Fruit fly (Drosophila melanogaster): ENCODE measurements around the gene CG42359.
A peak's percentile ranks its signal among the peaks of the same experiment; 100 is the strongest.

Gene CG42359

DNA sequence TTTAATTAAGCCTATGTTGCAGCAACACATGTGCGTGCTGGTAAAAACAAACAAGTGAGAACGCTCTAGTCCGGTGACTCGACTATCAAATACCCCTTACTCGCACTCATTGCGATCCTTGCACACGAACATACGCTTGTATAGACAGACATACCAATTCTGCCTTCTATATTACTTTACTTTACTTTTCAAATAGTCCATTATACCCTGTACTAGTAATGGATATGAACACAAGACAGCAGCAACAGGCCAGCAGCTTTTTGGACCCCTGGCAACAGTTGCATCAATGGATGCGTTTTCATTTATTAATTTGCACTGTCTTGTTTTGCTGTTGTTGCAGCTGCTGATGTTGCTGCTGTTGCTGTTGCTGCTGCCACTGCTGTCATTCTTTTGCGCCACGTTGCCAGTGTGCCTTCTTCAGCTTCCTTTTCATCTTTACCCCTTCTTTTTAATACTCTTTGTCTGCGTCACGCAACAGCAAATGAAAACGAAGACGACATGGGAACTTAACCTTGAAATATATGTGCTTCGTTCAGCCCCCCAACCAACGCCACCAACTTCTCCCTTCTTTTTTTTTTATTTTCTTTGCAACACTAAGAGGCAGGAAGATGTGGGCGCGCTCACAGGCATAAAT, 43.5 kb downstream of the CG42359 start (continued):
- peak; percentile 9 for TF ChIP-seq slp2 (GFP tag; optimal IDR thresholded peaks at IDR 0.05)
- TF ChIP-seq Dip3 (GFP tag; optimal IDR thresholded peaks at IDR 0.05): no peak
- TF ChIP-seq CG33213 (GFP tag; optimal IDR thresholded peaks at IDR 0.05): no peak
- no peak for TF ChIP-seq CG15514 (GFP tag; optimal IDR thresholded peaks at IDR 0.05)
- TF ChIP-seq sc (optimal IDR thresholded peaks at IDR 0.05): no peak
- TF ChIP-seq sc (GFP tag; optimal IDR thresholded peaks at IDR 0.05): no peak
- TF ChIP-seq Dbx (GFP tag; IDR thresholded peaks at IDR 0.05): no peak
- TF ChIP-seq Gug (GFP tag; IDR thresholded peaks at IDR 0.05): peak; percentile 52; the same call in 2 of the 4 replicates
- TF ChIP-seq shn (GFP tag; optimal IDR thresholded peaks at IDR 0.05): no peak
- TF ChIP-seq tup (GFP tag; optimal IDR thresholded peaks at IDR 0.05): no peak
- TF ChIP-seq Camta (GFP tag; optimal IDR thresholded peaks at IDR 0.05): no peak
- TF ChIP-seq zfh1 (GFP tag; IDR thresholded peaks at IDR 0.05): peak; percentile 66
- no peak for TF ChIP-seq Ets97D (GFP tag; optimal IDR thresholded peaks at IDR 0.05)
- TF ChIP-seq psq (GFP tag; optimal IDR thresholded peaks at IDR 0.05): no peak
- TF ChIP-seq CG10366 (GFP tag; IDR thresholded peaks at IDR 0.05): peak; percentile 49; the same call in 1 of the 2 replicates
- peak; percentile 59 for TF ChIP-seq CG4730 (GFP tag; IDR thresholded peaks at IDR 0.05)
- TF ChIP-seq CG4854 (GFP tag; optimal IDR thresholded peaks at IDR 0.05): no peak
- TF ChIP-seq CG18476 (GFP tag; optimal IDR thresholded peaks at IDR 0.05): no peak
- TF ChIP-seq ap (GFP tag; IDR thresholded peaks at IDR 0.05): no peak
- TF ChIP-seq lbe (GFP tag; optimal IDR thresholded peaks at IDR 0.05): peak; percentile 32
- no peak for TF ChIP-seq CG13296 (GFP tag; optimal IDR thresholded peaks at IDR 0.05)
- TF ChIP-seq HmgZ (tag; optimal IDR thresholded peaks at IDR 0.05): no peak
- TF ChIP-seq Asciz (GFP tag; optimal IDR thresholded peaks at IDR 0.05): no peak
- peak; percentile 21; the same call in 1 of the 3 replicates for TF ChIP-seq CG17361 (GFP tag; IDR thresholded peaks at IDR 0.05)
- peak; percentile 79 for TF ChIP-seq ara (GFP tag; IDR thresholded peaks at IDR 0.05)
- no peak for TF ChIP-seq bbx (GFP tag; IDR thresholded peaks at IDR 0.05; ENCODE audit: partially characterized antibody)
- TF ChIP-seq Eip74EF (GFP tag; optimal IDR thresholded peaks at IDR 0.05): no peak
- no peak for TF ChIP-seq grn (GFP tag; optimal IDR thresholded peaks at IDR 0.05)
- TF ChIP-seq CG10321 (GFP tag; IDR thresholded peaks at IDR 0.05): no peak
- no peak for TF ChIP-seq CG1602 (GFP tag; optimal IDR thresholded peaks at IDR 0.05)
- no peak for TF ChIP-seq Doc3 (GFP tag; IDR thresholded peaks at IDR 0.05; ENCODE audit: partially characterized antibody)
- TF ChIP-seq CG12236 (GFP tag; optimal IDR thresholded peaks at IDR 0.05): no peak
- TF ChIP-seq vfl (GFP tag; optimal IDR thresholded peaks at IDR 0.05): no peak
- TF ChIP-seq bsh (GFP tag; optimal IDR thresholded peaks at IDR 0.05): peak; percentile 60 to 68
- peak; percentile 6 for TF ChIP-seq CG4820 (GFP tag; optimal IDR thresholded peaks at IDR 0.05)
- no peak for TF ChIP-seq CG10462 (GFP tag; optimal IDR thresholded peaks at IDR 0.05)
- no peak for TF ChIP-seq fd3F (GFP tag; optimal IDR thresholded peaks at IDR 0.05)
- peak; percentile 32; the same call in 1 of the 2 replicates for TF ChIP-seq ssp (GFP tag; IDR thresholded peaks at IDR 0.05)
- peak; percentile 17 for TF ChIP-seq org-1 (GFP tag; optimal IDR thresholded peaks at IDR 0.05)
- peak; percentile 69 for TF ChIP-seq CG17328 (GFP tag; IDR thresholded peaks at IDR 0.05)
- TF ChIP-seq hb (GFP tag; IDR thresholded peaks at IDR 0.05; ENCODE audit: partially characterized antibody): no peak
- TF ChIP-seq CG16863 (GFP tag; optimal IDR thresholded peaks at IDR 0.05): peak; percentile 14
- TF ChIP-seq CG4617 (GFP tag; optimal IDR thresholded peaks at IDR 0.05; ENCODE audit: borderline replicate concordance): no peak
- no peak for TF ChIP-seq tll (GFP tag; optimal IDR thresholded peaks at IDR 0.05)
- no peak for TF ChIP-seq CG14965 (GFP tag; optimal IDR thresholded peaks at IDR 0.05; ENCODE audit: borderline replicate concordance)
- peak; percentile 44 for TF ChIP-seq peb (GFP tag; IDR thresholded peaks at IDR 0.05)
- TF ChIP-seq kni (GFP tag; optimal IDR thresholded peaks at IDR 0.05): no peak
- TF ChIP-seq CG13424 (tag; optimal IDR thresholded peaks at IDR 0.05): no peak
- no peak for TF ChIP-seq vnd (GFP tag; IDR thresholded peaks at IDR 0.05; ENCODE audit: partially characterized antibody)
- no peak for TF ChIP-seq wek (GFP tag; optimal IDR thresholded peaks at IDR 0.05)
